Fruit fly (Drosophila melanogaster) whole organism, embryonic: ENCODE results near the gene CG31463.

ENCODE experiments used
- Abd-B ChIP-seq: fragments of 200-800 bp; sonication (Bioruptor generic); optimal IDR thresholded peaks from 2 replicates; lab custom pipeline; 2018; ENCODE audit warnings: missing biosample characterization, mild to moderate bottlenecking, missing genetic modification characterization, moderate library complexity
- Ada2b ChIP-seq: fragments of 200-800 bp; sonication (Bioruptor generic); IDR thresholded peaks from 2 replicates; pipeline ENCODE4 v1.3.6; 2022; ENCODE audit warnings: missing biosample characterization, missing genetic modification characterization
- Atf-2 ChIP-seq: fragments of 200-800 bp; sonication (Bioruptor generic); optimal IDR thresholded peaks from 2 replicates; lab custom pipeline; 2016; ENCODE audit warnings: missing biosample characterization, missing genetic modification characterization
- BEAF-32 ChIP-seq: fragments of 200-800 bp; sonication (Bioruptor generic); optimal IDR thresholded peaks from 3 replicates; lab custom pipeline; 2017; ENCODE audit warnings: missing biosample characterization, missing genetic modification characterization, mild to moderate bottlenecking, moderate library complexity, missing genetic modification reagents
- Bgb ChIP-seq: fragments of 200-800 bp; sonication (Bioruptor generic); IDR thresholded peaks from 2 replicates; pipeline ENCODE4 v1.3.6; 2022; ENCODE audit warnings: missing biosample characterization, missing genetic modification characterization; ENCODE audit not compliant: partially characterized antibody
- CG10267 ChIP-seq: fragments of 200-800 bp; sonication (Bioruptor generic); optimal IDR thresholded peaks from 2 replicates; lab custom pipeline; 2018; ENCODE audit warnings: missing biosample characterization, mild to moderate bottlenecking, missing genetic modification characterization, moderate library complexity
- CG11504 ChIP-seq: fragments of 200-800 bp; sonication (Bioruptor generic); optimal IDR thresholded peaks from 3 replicates; lab custom pipeline; 2019; ENCODE audit warnings: missing biosample characterization, mild to moderate bottlenecking, missing genetic modification characterization, moderate library complexity
- CG12155 ChIP-seq: fragments of 200-800 bp; sonication (Bioruptor generic); optimal IDR thresholded peaks from 3 replicates; lab custom pipeline; 2016; ENCODE audit warnings: missing biosample characterization, missing genetic modification characterization
- CG12659 ChIP-seq: fragments of 200-800 bp; sonication (Bioruptor generic); optimal IDR thresholded peaks from 3 replicates; lab custom pipeline; 2017; ENCODE audit warnings: mild to moderate bottlenecking, missing biosample characterization, missing genetic modification reagents, missing genetic modification characterization
- CG1603 ChIP-seq: fragments of 200-800 bp; sonication (Bioruptor generic); optimal IDR thresholded peaks from 2 replicates; lab custom pipeline; 2019; ENCODE audit warnings: missing biosample characterization, mild to moderate bottlenecking, missing genetic modification characterization, moderate library complexity
- CG17186 ChIP-seq: fragments of 200-800 bp; sonication (Bioruptor generic); optimal IDR thresholded peaks from 3 replicates; lab custom pipeline; 2017; ENCODE audit warnings: missing biosample characterization, missing genetic modification reagents, missing genetic modification characterization
- CG17829 ChIP-seq: fragments of 200-800 bp; optimal IDR thresholded peaks from 2 replicates; lab custom pipeline; 2019; ENCODE audit warnings: missing biosample characterization, mild to moderate bottlenecking, missing genetic modification characterization, moderate library complexity
- CG2116 ChIP-seq: fragments of 200-800 bp; sonication (Bioruptor generic); optimal IDR thresholded peaks from 3 replicates; lab custom pipeline; 2018; ENCODE audit warnings: missing biosample characterization, mild to moderate bottlenecking, missing genetic modification characterization
- CG3847 ChIP-seq: fragments of 200-800 bp; sonication (Bioruptor generic); IDR thresholded peaks from 2 replicates; pipeline ENCODE4 v1.3.6; 2022; ENCODE audit warnings: missing biosample characterization, missing genetic modification characterization
- CG6654 ChIP-seq: fragments of 200-800 bp; sonication (Bioruptor generic); optimal IDR thresholded peaks from 2 replicates; lab custom pipeline; 2017; ENCODE audit warnings: missing biosample characterization, mild to moderate bottlenecking, missing genetic modification characterization
- CG9797 ChIP-seq: fragments of 200-800 bp; sonication (Bioruptor generic); optimal IDR thresholded peaks from 3 replicates; lab custom pipeline; 2018; ENCODE audit warnings: missing biosample characterization, mild to moderate bottlenecking, missing genetic modification characterization
- CG9932 ChIP-seq: fragments of 200-800 bp; sonication (Bioruptor generic); IDR thresholded peaks from 2 replicates; pipeline ENCODE4 v1.3.6; 2022; ENCODE audit warnings: missing biosample characterization, missing genetic modification characterization
- Camta ChIP-seq: fragments of 200-800 bp; sonication (Bioruptor generic); optimal IDR thresholded peaks from 2 replicates; lab custom pipeline; 2016; ENCODE audit warnings: missing biosample characterization, missing genetic modification characterization
- CoRest ChIP-seq: fragments of 200-800 bp; sonication (Bioruptor generic); optimal IDR thresholded peaks from 3 replicates; lab custom pipeline; 2018; ENCODE audit warnings: missing biosample characterization, mild to moderate bottlenecking, missing genetic modification characterization, moderate library complexity
- ERR ChIP-seq: fragments of 200-800 bp; sonication (Bioruptor generic); optimal IDR thresholded peaks from 2 replicates; lab custom pipeline; 2016; ENCODE audit warnings: missing biosample characterization, missing genetic modification characterization
- Hr51 ChIP-seq, 2 experiments: fragments of 200-800 bp; sonication (Bioruptor generic); optimal IDR thresholded peaks; 2 replicates in 1 of 2; 3 replicates in 1 of 2; lab custom pipeline; 2016 to 2018; ENCODE audit warnings: missing biosample characterization in 2 of 2, missing genetic modification characterization in 2 of 2, mild to moderate bottlenecking in 1 of 2, moderate library complexity in 1 of 2
- MBD-R2 ChIP-seq: fragments of 200-800 bp; sonication (Bioruptor generic); IDR thresholded peaks from 2 replicates; pipeline ENCODE4 v1.3.6; 2022; ENCODE audit warnings: missing biosample characterization, missing genetic modification characterization
- Sin3A ChIP-seq: fragments of >200 bp; optimal IDR thresholded peaks from 2 replicates; lab custom pipeline; 2018
- Sry-δ ChIP-seq: fragments of 200-800 bp; sonication (Bioruptor generic); optimal IDR thresholded peaks from 2 replicates; lab custom pipeline; 2016; ENCODE audit warnings: missing biosample characterization, missing genetic modification characterization
- Trl ChIP-seq, 3 experiments: fragments of >200 bp in 2 of 3; fragments of 200-800 bp in 1 of 3; sonication (Bioruptor generic) in 1 of 3; optimal IDR thresholded peaks; 2 replicates in 1 of 3; 3 replicates in 2 of 3; lab custom pipeline; 2016 to 2017; ENCODE audit warnings: missing biosample characterization in 1 of 3, missing genetic modification characterization in 1 of 3
- ase ChIP-seq: fragments of 200-800 bp; sonication (Bioruptor generic); IDR thresholded peaks from 3 replicates; pipeline ENCODE4 v1.3.6; 2022; ENCODE audit warnings: missing biosample characterization, missing genetic modification characterization
- bigmax ChIP-seq: fragments of 200-800 bp; sonication (Bioruptor generic); optimal IDR thresholded peaks from 2 replicates; lab custom pipeline; 2018; ENCODE audit warnings: missing biosample characterization, mild to moderate bottlenecking, missing genetic modification characterization
- chif ChIP-seq, 2 experiments: fragments of 200-800 bp; sonication (Bioruptor generic); optimal IDR thresholded peaks; 3 replicates each; lab custom pipeline; 2016; ENCODE audit warnings: missing biosample characterization in 2 of 2, missing genetic modification characterization in 2 of 2
- chinmo ChIP-seq: fragments of 200-800 bp; sonication (Bioruptor generic); IDR thresholded peaks from 4 replicates; pipeline ENCODE4 v1.3.6; 2022; ENCODE audit warnings: missing biosample characterization, missing genetic modification characterization; ENCODE audit not compliant: partially characterized antibody
- crp ChIP-seq, 2 experiments: fragments of 200-800 bp; sonication (Bioruptor generic); optimal IDR thresholded peaks; 2 replicates in 1 of 2; 3 replicates in 1 of 2; lab custom pipeline; 2017; ENCODE audit warnings: missing biosample characterization in 2 of 2, missing genetic modification characterization in 2 of 2, mild to moderate bottlenecking in 1 of 2, moderate library complexity in 1 of 2
- dpn ChIP-seq, 2 experiments: fragments of 200-800 bp; sonication (Bioruptor generic); optimal IDR thresholded peaks; 3 replicates each; lab custom pipeline; 2016; ENCODE audit warnings: missing biosample characterization in 2 of 2, missing genetic modification characterization in 2 of 2
- h ChIP-seq: fragments of >200 bp; optimal IDR thresholded peaks from 2 replicates; lab custom pipeline; 2017
- ind ChIP-seq: fragments of 200-800 bp; sonication (Bioruptor generic); optimal IDR thresholded peaks from 3 replicates; lab custom pipeline; 2016; ENCODE audit warnings: missing biosample characterization, missing genetic modification characterization
- insv ChIP-seq, 2 experiments: fragments of 200-800 bp; sonication (Bioruptor generic); optimal IDR thresholded peaks; 3 replicates each; lab custom pipeline; 2016 to 2018; ENCODE audit warnings: missing biosample characterization in 2 of 2, missing genetic modification characterization in 2 of 2
- jigr1 ChIP-seq: fragments of 200-800 bp; sonication (Bioruptor generic); IDR thresholded peaks from 3 replicates; pipeline ENCODE4 v1.3.6; 2022; ENCODE audit warnings: missing biosample characterization, missing genetic modification characterization
- nerfin-1 ChIP-seq: fragments of 200-800 bp; sonication (Bioruptor generic); optimal IDR thresholded peaks from 3 replicates; lab custom pipeline; 2019; ENCODE audit warnings: missing biosample characterization, mild to moderate bottlenecking, missing genetic modification characterization, moderate library complexity
- org-1 ChIP-seq: fragments of 200-800 bp; sonication (Bioruptor generic); optimal IDR thresholded peaks from 2 replicates; lab custom pipeline; 2017; ENCODE audit warnings: missing biosample characterization, missing genetic modification characterization
- p53 ChIP-seq: fragments of 200-800 bp; sonication (Bioruptor generic); optimal IDR thresholded peaks from 2 replicates; lab custom pipeline; 2016; ENCODE audit warnings: missing biosample characterization, missing genetic modification characterization
- phol ChIP-seq: fragments of 200-800 bp; sonication (Bioruptor generic); optimal IDR thresholded peaks from 3 replicates; lab custom pipeline; 2018; ENCODE audit warnings: missing biosample characterization, mild to moderate bottlenecking, missing genetic modification characterization, moderate library complexity
- salm ChIP-seq: fragments of 200-800 bp; sonication (Bioruptor generic); optimal IDR thresholded peaks from 2 replicates; lab custom pipeline; 2018; ENCODE audit warnings: missing biosample characterization, mild to moderate bottlenecking, missing genetic modification characterization
- slbo ChIP-seq: fragments of 200-800 bp; sonication (Bioruptor generic); IDR thresholded peaks from 2 replicates; pipeline ENCODE4 v1.3.6; 2022; ENCODE audit warnings: missing biosample characterization, missing genetic modification characterization
- sob ChIP-seq: fragments of 200-800 bp; sonication (Bioruptor generic); IDR thresholded peaks from 2 replicates; pipeline ENCODE4 v1.3.6; 2022; ENCODE audit warnings: missing biosample characterization, missing genetic modification characterization
- tll ChIP-seq, 2 experiments: fragments of 200-800 bp in 1 of 2; fragments of >200 bp in 1 of 2; sonication (Bioruptor generic) in 1 of 2; optimal IDR thresholded peaks; 2 replicates each; lab custom pipeline; 2017 to 2019; ENCODE audit warnings: missing biosample characterization in 2 of 2, missing genetic modification characterization in 2 of 2, mild to moderate bottlenecking in 1 of 2, moderate library complexity in 1 of 2
- trh ChIP-seq: fragments of 200-800 bp; sonication (Bioruptor generic); optimal IDR thresholded peaks from 2 replicates; lab custom pipeline; 2016; ENCODE audit warnings: missing biosample characterization, missing genetic modification characterization
- usp ChIP-seq: fragments of >200 bp; optimal IDR thresholded peaks from 2 replicates; lab custom pipeline; 2017; ENCODE audit warnings: missing biosample characterization, missing genetic modification characterization
- z ChIP-seq: fragments of 200-800 bp; sonication (Bioruptor generic); IDR thresholded peaks from 3 replicates; pipeline ENCODE4 v1.3.6; 2022; ENCODE audit warnings: missing biosample characterization, missing genetic modification characterization
- zen ChIP-seq: fragments of 200-800 bp; sonication (Bioruptor generic); optimal IDR thresholded peaks from 3 replicates; lab custom pipeline; 2018; ENCODE audit warnings: missing biosample characterization, mild to moderate bottlenecking, missing genetic modification characterization, moderate library complexity
- zfh2 ChIP-seq: fragments of 200-800 bp; sonication (Bioruptor generic); optimal IDR thresholded peaks from 2 replicates; lab custom pipeline; 2016; ENCODE audit warnings: missing biosample characterization, missing genetic modification characterization

CG31463 gene

DNA sequence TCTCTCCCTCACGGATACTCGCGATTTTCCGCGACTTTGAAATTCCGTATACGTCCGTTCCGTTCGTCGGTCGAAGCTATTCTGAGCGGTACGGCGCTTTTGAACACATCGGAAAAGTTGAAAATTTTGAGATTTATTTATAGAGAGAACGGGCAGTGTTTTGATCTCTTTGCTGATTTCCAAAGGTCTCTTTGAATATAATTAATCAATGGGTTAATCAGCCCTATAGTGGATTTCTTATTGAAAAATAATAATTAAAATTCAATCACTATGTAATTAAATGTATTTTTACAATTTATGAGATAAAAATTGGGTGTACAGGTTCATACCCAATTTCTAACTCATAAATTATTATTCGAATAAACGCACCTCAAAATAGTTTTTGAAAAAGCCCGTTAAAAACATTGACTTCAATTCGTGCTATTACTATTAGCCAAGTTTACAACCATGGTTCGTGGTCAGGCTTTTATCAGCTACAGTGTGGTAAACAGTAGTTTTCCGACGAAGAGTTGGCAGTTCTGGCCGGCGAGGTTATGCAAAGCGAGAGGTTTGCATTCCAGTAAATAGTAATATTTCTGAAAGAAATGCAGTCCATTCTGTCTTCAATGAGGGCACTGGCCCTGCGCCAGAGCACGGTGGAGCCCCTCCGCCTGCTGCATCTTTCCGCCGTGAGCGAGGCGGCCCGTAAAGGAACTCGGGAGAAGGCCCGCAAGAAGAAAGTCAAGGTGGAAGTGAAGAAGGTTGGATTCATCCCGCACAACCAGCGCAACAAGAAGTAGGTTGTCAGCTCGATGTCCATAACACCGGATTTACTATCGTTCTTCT lies 9.0 kb downstream of the CG31463 start, which contains the start of the genes CG9626 and mRpL1 (continued):
- no peak for TF ChIP-seq trh (GFP tag; lab: Kevin White, UChicago)
- TF ChIP-seq insv (GFP tag; optimal IDR thresholded peaks at IDR 0.05; lab: Kevin White, UChicago) = peak in 1 of 2 experiments; percentile 53
- peak; percentile 45 for TF ChIP-seq CoRest (tag; lab: Kevin White, UChicago)
- TF ChIP-seq Trl (optimal IDR thresholded peaks at IDR 0.05; lab: Kevin White, UChicago) = no peak
- TF ChIP-seq Trl (GFP tag; optimal IDR thresholded peaks at IDR 0.05; lab: Kevin White, UChicago) = no peak
- TF ChIP-seq zen = peak; percentile 63
- no peak for TF ChIP-seq Hr51 (GFP tag; optimal IDR thresholded peaks at IDR 0.05; lab: Kevin White, UChicago)
- TF ChIP-seq slbo (GFP tag; lab: Robert Waterston, UW) = peak; percentile 49; the same call in 1 of the 2 replicates
- TF ChIP-seq Bgb (GFP tag; lab: Robert Waterston, UW) = 0 out of 2 replicates have a peak, but pooled peaks have one; percentile 23
- 0 out of 4 replicates have a peak, but pooled peaks have one; percentile 23 for TF ChIP-seq chinmo (GFP tag; lab: Robert Waterston, UW)
- TF ChIP-seq CG3847 (GFP tag; lab: Robert Waterston, UW) = peak; percentile 43
- peak in 1 of 2 experiments; percentile 16 for TF ChIP-seq crp (GFP tag; optimal IDR thresholded peaks at IDR 0.05; lab: Kevin White, UChicago)
- peak; percentile 28; the same call in 1 of the 2 replicates for TF ChIP-seq CG9932 (GFP tag; lab: Robert Waterston, UW)
- no peak for TF ChIP-seq CG11504 (tag; lab: Kevin White, UChicago)
- no peak for TF ChIP-seq h (lab: Kevin White, UChicago)
- peak; percentile 64 for TF ChIP-seq CG17186 (GFP tag; lab: Kevin White, UChicago)
- no peak for TF ChIP-seq z (GFP tag; lab: Robert Waterston, UW)
- TF ChIP-seq p53 (GFP tag; lab: Kevin White, UChicago) = peak; percentile 5
- peak; percentile 69 for TF ChIP-seq Sry-δ (GFP tag; lab: Kevin White, UChicago)
- TF ChIP-seq dpn (GFP tag; optimal IDR thresholded peaks at IDR 0.05; lab: Kevin White, UChicago) = peak in 1 of 2 experiments; percentile 43
- TF ChIP-seq CG1603 (tag; lab: Kevin White, UChicago) = peak; percentile 89
- TF ChIP-seq phol (tag; lab: Kevin White, UChicago) = peak; percentile 47
- peak; percentile 71 for TF ChIP-seq CG2116 (GFP tag; lab: Kevin White, UChicago)
- TF ChIP-seq nerfin-1 (tag; lab: Kevin White, UChicago) = peak; percentile 40
- no peak for TF ChIP-seq org-1 (GFP tag; lab: Kevin White, UChicago)
- TF ChIP-seq CG10267 (tag; lab: Kevin White, UChicago) = peak; percentile 94
- no peak for TF ChIP-seq ind (GFP tag; lab: Kevin White, UChicago)
- peak; percentile 91 for TF ChIP-seq MBD-R2 (GFP tag; lab: Robert Waterston, UW)
- peak; percentile 47 for TF ChIP-seq zfh2 (GFP tag; lab: Kevin White, UChicago)
- TF ChIP-seq Camta = peak; percentile 31
- no peak for TF ChIP-seq salm
- peak; percentile 93 for TF ChIP-seq bigmax (GFP tag; lab: Kevin White, UChicago)
- peak; percentile 78 for TF ChIP-seq Abd-B
- no peak for TF ChIP-seq usp (GFP tag; lab: Kevin White, UChicago)
- no peak for TF ChIP-seq CG6654 (GFP tag; lab: Kevin White, UChicago)
- no peak for TF ChIP-seq ase (GFP tag; lab: Robert Waterston, UW)
- peak; percentile 35 for TF ChIP-seq CG12155
- peak in 1 of 2 experiments; percentile 89 for TF ChIP-seq tll (GFP tag; optimal IDR thresholded peaks at IDR 0.05; lab: Kevin White, UChicago)
- TF ChIP-seq CG12659 (GFP tag; lab: Kevin White, UChicago) = peak; percentile 52
- TF ChIP-seq CG9797 = peak; percentile 47
- no peak for TF ChIP-seq Atf-2
- peak; percentile 16 for TF ChIP-seq ERR (GFP tag; lab: Kevin White, UChicago)
- TF ChIP-seq chif (GFP tag; optimal IDR thresholded peaks at IDR 0.05; lab: Kevin White, UChicago) = peak in 1 of 2 experiments; percentile 29
- TF ChIP-seq jigr1 = no peak
- peak; percentile 45 for TF ChIP-seq CG17829 (tag; lab: Kevin White, UChicago)
- peak; percentile 55; the same call in 1 of the 2 replicates for TF ChIP-seq sob (GFP tag; lab: Robert Waterston, UW)
- TF ChIP-seq BEAF-32 = peak; percentile 58
- no peak for TF ChIP-seq Ada2b (GFP tag; lab: Robert Waterston, UW)
- peak; percentile 49 for TF ChIP-seq Sin3A
